Fruit fly (Drosophila melanogaster): ENCODE measurements around the gene nac.

dm6 chr3R:8292034-8292433 lies 11.8 kb downstream of the nac start, which contains the start of gene CG31463:
- no peak for TF ChIP-seq CG31627 (GFP tag; optimal IDR thresholded peaks at IDR 0.05)
- TF ChIP-seq Sox102F (GFP tag; optimal IDR thresholded peaks at IDR 0.05) = no peak
- TF ChIP-seq CG32006 (GFP tag; optimal IDR thresholded peaks at IDR 0.05) = no peak
- no peak for TF ChIP-seq acj6 (GFP tag; optimal IDR thresholded peaks at IDR 0.05)
- TF ChIP-seq CG16779 (tag; optimal IDR thresholded peaks at IDR 0.05) = no peak

Measured in whole organism, prepupa.